Fruit fly (Drosophila melanogaster): Measurements from ENCODE around the gene Prp5.

Prp5 gene

DNA sequence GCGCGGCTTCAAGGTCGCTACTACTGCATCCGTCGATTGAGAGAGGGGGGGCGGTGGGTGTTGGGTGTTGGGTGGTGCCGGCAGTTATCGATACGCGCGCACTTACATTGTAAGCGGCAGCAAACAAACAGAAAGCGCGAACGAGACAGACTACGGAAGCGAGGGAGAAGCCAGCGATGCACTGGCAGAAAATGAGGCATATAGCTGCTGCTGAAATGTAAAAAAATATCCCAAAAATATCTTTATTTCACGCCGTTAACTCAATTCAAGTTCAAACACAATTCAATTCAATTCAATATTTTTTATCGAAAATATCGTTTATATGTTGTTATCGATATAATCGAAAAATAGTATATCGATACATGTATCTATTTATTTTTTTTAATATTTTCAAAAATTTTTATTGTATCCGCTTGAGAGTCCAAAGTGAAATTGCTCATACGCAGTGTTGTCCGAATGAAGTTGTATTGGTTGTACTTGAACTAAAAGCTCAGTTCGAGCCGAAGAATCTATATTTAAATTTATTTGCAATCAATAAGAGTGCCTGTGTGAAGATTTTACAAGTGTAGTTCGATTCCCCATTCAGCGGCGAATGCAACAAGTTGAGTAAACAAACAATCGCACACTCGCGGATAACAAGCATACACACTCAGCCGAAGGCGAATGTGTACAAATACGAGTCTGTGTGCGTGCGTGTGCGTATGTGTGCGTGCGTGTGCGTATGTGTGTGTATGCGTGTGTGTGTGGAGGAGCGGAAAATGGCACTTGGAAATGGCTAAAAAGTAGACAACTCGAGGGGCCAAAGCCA, 32.7 kb upstream of the Prp5 start:
- TF ChIP-seq cyc (GFP tag; optimal IDR thresholded peaks at IDR 0.05) (peak; percentile 59), Smox (GFP tag; optimal IDR thresholded peaks at IDR 0.05) (peak; percentile 67), vri (GFP tag; optimal IDR thresholded peaks at IDR 0.05) (no peak), fd85E (GFP tag; optimal IDR thresholded peaks at IDR 0.05) (no peak), CG34406 (GFP tag; optimal IDR thresholded peaks at IDR 0.05) (peak; percentile 65), Hr4 (GFP tag; optimal IDR thresholded peaks at IDR 0.05) (peak; percentile 54), Eip75B (GFP tag; optimal IDR thresholded peaks at IDR 0.05) (peak; percentile 35), salr (GFP tag; optimal IDR thresholded peaks at IDR 0.05) (peak in 1 of 2 experiments; percentile 71), CG9139 (GFP tag; optimal IDR thresholded peaks at IDR 0.05) (no peak), esn (GFP tag; optimal IDR thresholded peaks at IDR 0.05) (peak; percentile 71), CG16779 (tag; optimal IDR thresholded peaks at IDR 0.05) (peak; percentile 15), eg (GFP tag; IDR thresholded peaks at IDR 0.05) (peak; percentile 68), Lpt (GFP tag; optimal IDR thresholded peaks at IDR 0.05) (peak; percentile 25), Eip78C (GFP tag) (peak; percentile 91), CG8119 (GFP tag; IDR thresholded peaks at IDR 0.05) (peak; percentile 49; the same call in 1 of the 3 replicates), Met (GFP tag; optimal IDR thresholded peaks at IDR 0.05) (peak; percentile 53), CG32006 (GFP tag; optimal IDR thresholded peaks at IDR 0.05) (peak; percentile 85), pdm3 (GFP tag; optimal IDR thresholded peaks at IDR 0.05) (peak; percentile 62), CG4318 (GFP tag; optimal IDR thresholded peaks at IDR 0.05) (peak; percentile 64), CG1621 (tag; optimal IDR thresholded peaks at IDR 0.05) (no peak), fd59A (GFP tag; optimal IDR thresholded peaks at IDR 0.05) (peak; percentile 45), dsx (GFP tag; optimal IDR thresholded peaks at IDR 0.05; ENCODE audit: poor library complexity, severe bottlenecking) (peak; percentile 99), CG10669 (GFP tag; optimal IDR thresholded peaks at IDR 0.05) (peak; percentile 56), Sox14 (GFP tag; optimal IDR thresholded peaks at IDR 0.05) (peak; percentile 37), Hr39 (GFP tag; optimal IDR thresholded peaks at IDR 0.05) (peak; percentile 57), CG3919 (GFP tag; optimal IDR thresholded peaks at IDR 0.05) (peak; percentile 52), Sox102F (GFP tag; optimal IDR thresholded peaks at IDR 0.05) (peak; percentile 24), CG11294 (GFP tag; IDR thresholded peaks at IDR 0.05) (peak; percentile 45; the same call in 1 of the 2 replicates), spab (GFP tag; optimal IDR thresholded peaks at IDR 0.05) (peak; percentile 42), Gug (GFP tag; IDR thresholded peaks at IDR 0.05) (peak; percentile 52), Blimp-1 (GFP tag; optimal IDR thresholded peaks at IDR 0.05) (peak; percentile 41), CG15336 (GFP tag; IDR thresholded peaks at IDR 0.05) (peak; percentile 49; the same call in 1 of the 2 replicates), CG11902 (GFP tag; optimal IDR thresholded peaks at IDR 0.05) (peak; percentile 48), CG6854 (GFP tag; optimal IDR thresholded peaks at IDR 0.05) (no peak), acj6 (GFP tag; optimal IDR thresholded peaks at IDR 0.05) (peak; percentile 66), svp (GFP tag) (peak; percentile 76), lz (GFP tag; optimal IDR thresholded peaks at IDR 0.05) (peak; percentile 58), Ets96B (tag; optimal IDR thresholded peaks at IDR 0.05) (peak; percentile 47), Hr38 (GFP tag; optimal IDR thresholded peaks at IDR 0.05) (no peak), CG6808 (GFP tag; optimal IDR thresholded peaks at IDR 0.05) (peak; percentile 42), CG8319 (GFP tag; optimal IDR thresholded peaks at IDR 0.05) (peak; percentile 13), topi (GFP tag; optimal IDR thresholded peaks at IDR 0.05) (peak; percentile 73), achi (GFP tag; optimal IDR thresholded peaks at IDR 0.05) (peak; percentile 60), dac (GFP tag; optimal IDR thresholded peaks at IDR 0.05) (peak; percentile 46), net (GFP tag; optimal IDR thresholded peaks at IDR 0.05) (peak; percentile 59), CG31627 (GFP tag; optimal IDR thresholded peaks at IDR 0.05) (peak; percentile 55), Ets21C (GFP tag; optimal IDR thresholded peaks at IDR 0.05) (peak; percentile 52), CG7368 (GFP tag; optimal IDR thresholded peaks at IDR 0.05) (peak; percentile 11), CG11762 (GFP tag; optimal IDR thresholded peaks at IDR 0.05; ENCODE audit: insufficient read depth) (peak; percentile 51), Sox15 (GFP tag; optimal IDR thresholded peaks at IDR 0.05) (peak; percentile 60)
